Worm (Caenorhabditis elegans) whole organism, late embryonic: ENCODE data around the gene him-4.
A peak's percentile ranks its signal among the peaks of the same experiment; 100 is the strongest.

Experiments used
- C08G9.2 ChIP-seq: sonication (generic microtip); optimal IDR thresholded peaks from 2 replicates; lab custom pipeline; 2016; ENCODE audit warnings: mild to moderate bottlenecking, missing genetic modification characterization, moderate library complexity, missing compliant biosample characterization
- C38D4.7 ChIP-seq: fragments of 200-800 bp; sonication (Bioruptor generic); optimal IDR thresholded peaks from 2 replicates; lab custom pipeline; 2018; ENCODE audit warnings: mild to moderate bottlenecking, missing genetic modification characterization, moderate library complexity, missing compliant biosample characterization
- F13H6.1 ChIP-seq: sonication (generic microtip); optimal IDR thresholded peaks from 2 replicates; lab custom pipeline; 2016; ENCODE audit warnings: missing genetic modification characterization, missing compliant biosample characterization
- Y22D7AL.16 ChIP-seq: sonication (generic microtip); optimal IDR thresholded peaks from 2 replicates; lab custom pipeline; 2016; ENCODE audit warnings: missing genetic modification characterization, missing compliant biosample characterization
- ahr-1 ChIP-seq: sonication (generic microtip); optimal IDR thresholded peaks from 2 replicates; lab custom pipeline; 2016; ENCODE audit warnings: missing genetic modification characterization, missing compliant biosample characterization
- ceh-14 ChIP-seq: sonication (generic microtip); optimal IDR thresholded peaks from 2 replicates; lab custom pipeline; 2016; ENCODE audit warnings: missing genotype, missing genetic modification characterization, missing compliant biosample characterization
- ceh-18 ChIP-seq: sonication (generic microtip); optimal IDR thresholded peaks from 2 replicates; lab custom pipeline; 2016; ENCODE audit warnings: missing genetic modification characterization, missing compliant biosample characterization
- ceh-19 ChIP-seq: fragments of 200-800 bp; sonication (Bioruptor generic); optimal IDR thresholded peaks from 2 replicates; lab custom pipeline; 2018; ENCODE audit warnings: mild to moderate bottlenecking, missing genetic modification characterization, missing compliant biosample characterization
- ceh-2 ChIP-seq: sonication (generic microtip); optimal IDR thresholded peaks from 2 replicates; lab custom pipeline; 2016; ENCODE audit warnings: missing genotype, missing genetic modification characterization, missing compliant biosample characterization
- ceh-24 ChIP-seq: sonication (generic microtip); optimal IDR thresholded peaks from 2 replicates; lab custom pipeline; 2016; ENCODE audit warnings: mild to moderate bottlenecking, missing genetic modification characterization, missing compliant biosample characterization
- ceh-31 ChIP-seq: sonication (generic microtip); optimal IDR thresholded peaks from 2 replicates; lab custom pipeline; 2016; ENCODE audit warnings: missing genetic modification characterization, missing compliant biosample characterization
- ceh-34 ChIP-seq: sonication (generic microtip); optimal IDR thresholded peaks from 2 replicates; lab custom pipeline; 2016; ENCODE audit warnings: mild to moderate bottlenecking, missing genetic modification characterization, missing compliant biosample characterization
- ceh-48 ChIP-seq: sonication (generic microtip); optimal IDR thresholded peaks from 2 replicates; lab custom pipeline; 2016; ENCODE audit warnings: missing genetic modification characterization, inconsistent platforms, missing compliant biosample characterization
- ceh-9 ChIP-seq: sonication (generic microtip); optimal IDR thresholded peaks from 2 replicates; lab custom pipeline; 2016; ENCODE audit warnings: mild to moderate bottlenecking, missing genetic modification characterization, inconsistent platforms, missing compliant biosample characterization
- che-1 ChIP-seq: sonication (generic microtip); optimal IDR thresholded peaks from 2 replicates; lab custom pipeline; 2016; ENCODE audit warnings: mild to moderate bottlenecking, missing genetic modification characterization, missing compliant biosample characterization
- dmd-4 ChIP-seq: sonication (generic microtip); optimal IDR thresholded peaks from 2 replicates; lab custom pipeline; 2016; ENCODE audit warnings: borderline replicate concordance, missing genetic modification characterization, missing compliant biosample characterization
- elt-2 ChIP-seq: sonication (generic microtip); optimal IDR thresholded peaks from 2 replicates; lab custom pipeline; 2016; ENCODE audit warnings: missing genetic modification reagents, missing genetic modification characterization, missing compliant biosample characterization
- elt-4 ChIP-seq: sonication (generic microtip); optimal IDR thresholded peaks from 2 replicates; lab custom pipeline; 2016; ENCODE audit warnings: missing genetic modification characterization, missing compliant biosample characterization
- ets-4 ChIP-seq: sonication (generic microtip); optimal IDR thresholded peaks from 2 replicates; lab custom pipeline; 2016; ENCODE audit warnings: missing genetic modification characterization, missing compliant biosample characterization
- eyg-1 ChIP-seq: sonication (generic microtip); optimal IDR thresholded peaks from 2 replicates; lab custom pipeline; 2016; ENCODE audit warnings: missing genotype, missing genetic modification characterization, missing compliant biosample characterization
- fax-1 ChIP-seq: sonication (generic microtip); optimal IDR thresholded peaks from 2 replicates; lab custom pipeline; 2016; ENCODE audit warnings: missing genotype, missing genetic modification characterization, missing compliant biosample characterization
- fkh-10 ChIP-seq: fragments of 150-350 bp; optimal IDR thresholded peaks from 2 replicates; lab custom pipeline; 2014; ENCODE audit warnings: missing biosample characterization, missing genetic modification reagents, missing genetic modification characterization
- hlh-15 ChIP-seq: sonication (generic microtip); optimal IDR thresholded peaks from 2 replicates; lab custom pipeline; 2016; ENCODE audit warnings: missing genetic modification characterization, missing compliant biosample characterization
- hlh-30 ChIP-seq: sonication (generic microtip); optimal IDR thresholded peaks from 2 replicates; lab custom pipeline; 2017; ENCODE audit warnings: antibody characterized with exemption, missing genetic modification characterization, missing compliant biosample characterization; ENCODE audit not compliant: insufficient read depth
- hlh-6 ChIP-seq: sonication (generic microtip); optimal IDR thresholded peaks from 2 replicates; lab custom pipeline; 2016; ENCODE audit warnings: missing genotype, missing genetic modification characterization, missing compliant biosample characterization
- hlh-8 ChIP-seq: sonication (generic microtip); optimal IDR thresholded peaks from 2 replicates; lab custom pipeline; 2016; ENCODE audit warnings: missing genotype, missing genetic modification characterization, missing compliant biosample characterization
- lim-6 ChIP-seq: sonication (generic microtip); optimal IDR thresholded peaks from 2 replicates; lab custom pipeline; 2016; ENCODE audit warnings: missing genetic modification characterization, missing compliant biosample characterization
- lin-11 ChIP-seq: fragments of 200-800 bp; sonication (Bioruptor generic); optimal IDR thresholded peaks from 2 replicates; lab custom pipeline; 2018; ENCODE audit warnings: mild to moderate bottlenecking, missing genetic modification characterization, missing compliant biosample characterization
- madf-2 ChIP-seq: sonication (generic microtip); optimal IDR thresholded peaks from 2 replicates; lab custom pipeline; 2017; ENCODE audit warnings: missing genetic modification characterization, missing compliant biosample characterization
- mec-3 ChIP-seq: sonication (generic microtip); optimal IDR thresholded peaks from 2 replicates; lab custom pipeline; 2016; ENCODE audit warnings: borderline replicate concordance, missing genetic modification characterization, missing compliant biosample characterization
- nfya-1 ChIP-seq: sonication (generic microtip); optimal IDR thresholded peaks from 2 replicates; lab custom pipeline; 2017; ENCODE audit warnings: missing genetic modification characterization, mild to moderate bottlenecking, missing compliant biosample characterization, antibody characterized with exemption, moderate library complexity
- nhr-232 ChIP-seq: sonication (generic microtip); optimal IDR thresholded peaks from 2 replicates; lab custom pipeline; 2016; ENCODE audit warnings: missing genetic modification characterization, missing compliant biosample characterization
- npax-4 ChIP-seq: sonication (generic microtip); optimal IDR thresholded peaks from 2 replicates; lab custom pipeline; 2016; ENCODE audit warnings: missing genetic modification characterization, missing compliant biosample characterization
- odd-2 ChIP-seq: sonication (generic microtip); optimal IDR thresholded peaks from 2 replicates; lab custom pipeline; 2017; ENCODE audit warnings: antibody characterized with exemption, mild to moderate bottlenecking, missing genetic modification characterization, missing compliant biosample characterization
- pag-3 ChIP-seq: sonication (generic microtip); optimal IDR thresholded peaks from 2 replicates; lab custom pipeline; 2016; ENCODE audit warnings: missing compliant biosample characterization, missing genetic modification characterization, borderline replicate concordance
- pat-9 ChIP-seq: fragments of 200-800 bp; sonication (Bioruptor generic); optimal IDR thresholded peaks from 2 replicates; lab custom pipeline; 2018; ENCODE audit warnings: mild to moderate bottlenecking, missing genetic modification characterization, moderate library complexity, missing compliant biosample characterization
- pha-2 ChIP-seq: sonication (generic microtip); optimal IDR thresholded peaks from 2 replicates; lab custom pipeline; 2017; ENCODE audit warnings: mild to moderate bottlenecking, missing genetic modification characterization, missing compliant biosample characterization
- pqm-1 ChIP-seq: sonication (generic microtip); optimal IDR thresholded peaks from 2 replicates; lab custom pipeline; 2016; ENCODE audit warnings: missing genetic modification characterization, missing compliant biosample characterization
- ref-2 ChIP-seq: sonication (generic microtip); optimal IDR thresholded peaks from 2 replicates; lab custom pipeline; 2016; ENCODE audit warnings: missing genetic modification characterization, missing compliant biosample characterization
- sdc-2 ChIP-seq: sonication (generic microtip); optimal IDR thresholded peaks from 2 replicates; lab custom pipeline; 2016; ENCODE audit warnings: missing genotype, missing genetic modification characterization, missing compliant biosample characterization
- sox-2 ChIP-seq: fragments of 200-800 bp; sonication (Bioruptor generic); IDR thresholded peaks from 2 replicates; pipeline ENCODE4 v1.3.6; 2022; ENCODE audit warnings: missing genetic modification reagents, missing genetic modification characterization, missing compliant biosample characterization
- sox-4 ChIP-seq: sonication (generic microtip); optimal IDR thresholded peaks from 2 replicates; lab custom pipeline; 2017; ENCODE audit warnings: mild to moderate bottlenecking, missing genetic modification characterization, inconsistent platforms, missing compliant biosample characterization
- syd-9 ChIP-seq: sonication (generic microtip); optimal IDR thresholded peaks from 2 replicates; lab custom pipeline; 2016; ENCODE audit warnings: mild to moderate bottlenecking, missing genetic modification characterization, moderate library complexity, missing compliant biosample characterization
- tbx-7 ChIP-seq: sonication (generic microtip); optimal IDR thresholded peaks from 2 replicates; lab custom pipeline; 2016; ENCODE audit warnings: missing genotype, missing genetic modification characterization, missing compliant biosample characterization
- ttx-3 ChIP-seq: sonication (generic microtip); optimal IDR thresholded peaks from 2 replicates; lab custom pipeline; 2016; ENCODE audit warnings: missing genetic modification reagents, missing genetic modification characterization, missing compliant biosample characterization
- unc-3 ChIP-seq, 2 experiments: fragments of 200-800 bp in 1 of 2; sonication (Bioruptor generic) in 1 of 2; sonication (generic microtip) in 1 of 2; conservative IDR thresholded peaks in 1 of 2; optimal IDR thresholded peaks in 1 of 2; 2 replicates each; pipeline versions ENCODE4 v1.3.6 to Lab custom; 2016 to 2022; ENCODE audit warnings: missing compliant biosample characterization in 2 of 2, missing genetic modification characterization in 2 of 2, missing genetic modification reagents in 1 of 2
- unc-42 ChIP-seq: sonication (generic microtip); optimal IDR thresholded peaks from 2 replicates; lab custom pipeline; 2016; ENCODE audit warnings: missing genotype, missing genetic modification characterization, missing compliant biosample characterization
- unc-55 ChIP-seq: sonication (generic microtip); optimal IDR thresholded peaks from 2 replicates; lab custom pipeline; 2017; ENCODE audit warnings: missing biosample characterization, missing genetic modification reagents, missing genetic modification characterization
- zip-5 ChIP-seq: sonication (generic microtip); optimal IDR thresholded peaks from 2 replicates; lab custom pipeline; 2016; ENCODE audit warnings: missing genetic modification characterization, missing compliant biosample characterization

Gene him-4

DNA sequence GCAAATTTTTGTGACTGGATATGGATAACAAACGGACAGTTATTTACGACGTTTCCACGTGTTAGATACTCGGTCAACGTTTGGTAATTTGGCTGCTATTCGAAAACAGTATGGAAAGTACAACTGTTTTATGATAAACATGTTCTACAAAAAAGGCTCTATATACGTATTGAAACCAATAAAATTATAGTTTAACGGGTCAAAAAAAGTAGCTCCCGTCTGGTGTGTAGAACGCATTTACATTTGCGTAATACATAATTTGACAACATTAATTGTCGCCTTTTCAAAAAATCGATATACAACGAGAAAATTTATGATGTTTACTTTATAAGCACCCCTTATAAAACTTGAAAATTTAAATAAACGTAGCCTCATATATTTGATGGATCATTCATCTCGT, 24.7 kb downstream of the him-4 start:
- TF ChIP-seq ceh-34 (tag; lab: Kevin White, UChicago) (no peak), hlh-8 (tag; lab: Kevin White, UChicago) (no peak), che-1 (tag; lab: Kevin White, UChicago) (no peak)
- TF ChIP-seq, all 69 proteins: peak for 0

DNA sequence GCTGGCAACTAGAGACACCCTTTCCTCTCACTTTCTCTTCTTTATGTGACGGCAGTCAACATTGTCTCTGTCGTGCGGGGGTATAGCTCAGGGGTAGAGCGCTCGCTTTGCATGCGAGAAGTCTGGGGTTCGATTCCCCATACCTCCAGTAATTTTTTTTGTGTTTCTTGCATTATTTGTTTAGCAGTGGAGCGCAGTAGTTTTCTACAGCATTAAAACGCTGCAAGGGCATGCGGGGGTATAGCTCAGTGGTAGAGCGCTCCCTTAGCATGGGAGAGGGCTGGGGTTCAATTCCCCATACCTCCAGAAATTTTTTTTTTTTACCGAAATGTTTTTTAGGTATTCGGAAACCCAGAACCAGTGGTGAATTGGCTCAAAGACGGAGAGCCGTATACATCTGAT, 26.1 kb downstream of the him-4 start:
- TF ChIP-seq ceh-2 (tag; lab: Kevin White, UChicago) (peak; percentile 93), unc-55 (GFP tag; lab: Kevin White, UChicago) (peak; percentile 5), pat-9 (tag; lab: Kevin White, UChicago) (peak; percentile 97), pag-3 (tag; lab: Kevin White, UChicago) (peak; percentile 94), fkh-10 (GFP tag; lab: Kevin White, UChicago) (peak; percentile 78), elt-4 (tag; lab: Kevin White, UChicago) (peak; percentile 98), ttx-3 (tag; lab: Kevin White, UChicago) (peak; percentile 95), ref-2 (tag; lab: Kevin White, UChicago) (peak; percentile 96), madf-2 (tag; lab: Kevin White, UChicago) (peak; percentile 95), odd-2 (tag; lab: Kevin White, UChicago) (peak; percentile 82), elt-2 (peak; percentile 99), ceh-48 (tag; lab: Kevin White, UChicago) (peak; percentile 87), lim-6 (tag; lab: Kevin White, UChicago) (peak; percentile 88), eyg-1 (peak; percentile 97), hlh-8 (tag; lab: Kevin White, UChicago) (peak; percentile 90), ceh-9 (tag; lab: Kevin White, UChicago) (peak; percentile 92), ahr-1 (tag; lab: Kevin White, UChicago) (peak; percentile 79), Y22D7AL.16 (tag; lab: Kevin White, UChicago) (peak; percentile 89), hlh-6 (tag; lab: Kevin White, UChicago) (peak; percentile 99), ceh-34 (tag; lab: Kevin White, UChicago) (peak; percentile 97), sox-4 (tag; lab: Kevin White, UChicago) (peak; percentile 96), unc-42 (peak; percentile 75), unc-3 (GFP tag; conservative IDR thresholded peaks at IDR 0.05; lab: Robert Waterston, UW) (peak; percentile 98), unc-3 (tag; optimal IDR thresholded peaks at IDR 0.05; lab: Kevin White, UChicago) (peak; percentile 94), C08G9.2 (peak; percentile 93), ceh-24 (tag; lab: Kevin White, UChicago) (peak; percentile 91), pha-2 (tag; lab: Kevin White, UChicago) (peak; percentile 93), nfya-1 (tag; lab: Kevin White, UChicago) (peak; percentile 77), dmd-4 (tag; lab: Kevin White, UChicago) (peak; percentile 95), nhr-232 (tag; lab: Kevin White, UChicago) (peak; percentile 95), ceh-31 (tag; lab: Kevin White, UChicago) (peak; percentile 89), fax-1 (tag; lab: Kevin White, UChicago) (peak; percentile 95), ceh-19 (GFP tag; lab: Kevin White, UChicago) (peak; percentile 97), pqm-1 (tag; lab: Kevin White, UChicago) (peak; percentile 98), C38D4.7 (GFP tag; lab: Kevin White, UChicago) (peak; percentile 95), lin-11 (peak; percentile 93), tbx-7 (tag; lab: Kevin White, UChicago) (peak; percentile 81), sdc-2 (peak; percentile 92), zip-5 (tag; lab: Kevin White, UChicago) (peak; percentile 86), sox-2 (peak; percentile 95), ceh-14 (peak; percentile 96), F13H6.1 (tag; lab: Kevin White, UChicago) (peak; percentile 92), npax-4 (peak; percentile 95), ceh-18 (tag; lab: Kevin White, UChicago) (peak; percentile 96), syd-9 (tag; lab: Kevin White, UChicago) (peak; percentile 96), mec-3 (tag; lab: Kevin White, UChicago) (peak; percentile 86), hlh-15 (peak; percentile 94), ets-4 (tag; lab: Kevin White, UChicago) (peak; percentile 80), hlh-30 (tag; lab: Kevin White, UChicago) (peak; percentile 43)
